Worm (Caenorhabditis elegans): ENCODE data around the gene B0334.4.
A peak's percentile ranks its signal among the peaks of the same experiment; 100 is the strongest.

The B0334.4 gene

DNA sequence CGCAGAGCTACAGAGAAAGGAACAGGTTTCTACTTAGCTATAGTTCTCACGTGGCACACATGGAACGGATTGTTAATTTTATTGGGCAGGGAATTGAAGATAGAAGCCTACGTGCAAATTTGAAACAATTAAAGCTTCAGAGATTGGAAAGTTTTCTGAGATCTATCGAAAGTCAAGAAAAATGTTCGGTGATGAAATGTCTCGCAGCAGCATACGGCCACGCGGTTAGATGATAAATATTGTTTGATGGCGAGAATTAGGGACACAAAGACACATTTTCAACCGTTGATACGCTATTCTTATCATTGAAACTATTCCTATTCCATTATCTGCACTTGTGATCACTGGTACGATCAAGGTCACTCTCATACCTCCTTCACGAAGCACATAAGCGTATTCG is 22.9 kb upstream of the B0334.4 start:
- TF ChIP-seq sea-2 (GFP tag; optimal IDR thresholded peaks at IDR 0.05) (no peak), nhr-12 (tag; optimal IDR thresholded peaks at IDR 0.05) (no peak), fos-1 (tag; optimal IDR thresholded peaks at IDR 0.05) (no peak), elt-2 (tag; optimal IDR thresholded peaks at IDR 0.05) (peak; percentile 77), egl-27 (tag; optimal IDR thresholded peaks at IDR 0.05) (no peak), nhr-77 (tag; optimal IDR thresholded peaks at IDR 0.05) (no peak), ceh-82 (tag; optimal IDR thresholded peaks at IDR 0.05) (no peak), elt-3 (tag; optimal IDR thresholded peaks at IDR 0.05) (peak; percentile 24 to 86 (median 76)), daf-12 (tag; optimal IDR thresholded peaks at IDR 0.05) (no peak), nhr-67 (tag; optimal IDR thresholded peaks at IDR 0.05) (no peak), R02D3.7 (tag; optimal IDR thresholded peaks at IDR 0.05) (no peak), lin-39 (tag; optimal IDR thresholded peaks at IDR 0.05) (no peak), jun-1 (tag; optimal IDR thresholded peaks at IDR 0.05) (peak; percentile 46), unc-62 (GFP tag; optimal IDR thresholded peaks at IDR 0.05) (no peak), nhr-11 (tag; optimal IDR thresholded peaks at IDR 0.05) (no peak), nhr-23 (tag; optimal IDR thresholded peaks at IDR 0.05) (no peak), mdl-1 (tag; optimal IDR thresholded peaks at IDR 0.05) (peak; percentile 4), aly-2 (tag; optimal IDR thresholded peaks at IDR 0.05) (no peak), ama-1 (optimal IDR thresholded peaks at IDR 0.05) (no peak), nhr-76 (tag; optimal IDR thresholded peaks at IDR 0.05) (no peak), ceh-16 (tag; optimal IDR thresholded peaks at IDR 0.05) (no peak), ZK546.5 (tag; optimal IDR thresholded peaks at IDR 0.05) (no peak), nhr-28 (tag; optimal IDR thresholded peaks at IDR 0.05) (no peak), tbx-2 (tag; optimal IDR thresholded peaks at IDR 0.05) (no peak), lin-15B (tag; optimal IDR thresholded peaks at IDR 0.05) (no peak), nhr-237 (tag; optimal IDR thresholded peaks at IDR 0.05) (no peak), ceh-28 (tag; optimal IDR thresholded peaks at IDR 0.05) (no peak), unc-39 (tag; optimal IDR thresholded peaks at IDR 0.05) (no peak), snpc-4 (tag; optimal IDR thresholded peaks at IDR 0.05) (peak; percentile 47), skn-1 (tag; optimal IDR thresholded peaks at IDR 0.05) (peak; percentile 15), egl-5 (tag; optimal IDR thresholded peaks at IDR 0.05) (no peak), eor-1 (tag; optimal IDR thresholded peaks at IDR 0.05) (no peak), nhr-25 (tag; optimal IDR thresholded peaks at IDR 0.05) (peak; percentile 51), ztf-4 (tag; optimal IDR thresholded peaks at IDR 0.05) (no peak), fkh-2 (tag; optimal IDR thresholded peaks at IDR 0.05) (no peak), fkh-10 (GFP tag; optimal IDR thresholded peaks at IDR 0.05) (no peak), mml-1 (tag; optimal IDR thresholded peaks at IDR 0.05) (no peak), elt-1 (tag; optimal IDR thresholded peaks at IDR 0.05) (no peak), nhr-43 (tag; optimal IDR thresholded peaks at IDR 0.05; ENCODE audit: poor library complexity, severe bottlenecking) (peak; percentile 75), hmg-11 (tag; optimal IDR thresholded peaks at IDR 0.05) (no peak), pqm-1 (tag; optimal IDR thresholded peaks at IDR 0.05) (peak; percentile 77), ztf-11 (tag; optimal IDR thresholded peaks at IDR 0.05) (no peak), pha-4 (tag; optimal IDR thresholded peaks at IDR 0.05) (peak; percentile 5), nfya-1 (tag; optimal IDR thresholded peaks at IDR 0.05; ENCODE audit: insufficient read depth) (no peak), zag-1 (tag; optimal IDR thresholded peaks at IDR 0.05) (no peak), ceh-9 (tag; optimal IDR thresholded peaks at IDR 0.05) (no peak), lsy-12 (tag; optimal IDR thresholded peaks at IDR 0.05) (no peak)

Measured in whole organism, L3 larva.